Worm (Caenorhabditis elegans) whole organism, early embryonic: ENCODE data around the gene uggt-1.

Experiments used
- F13C5.2 ChIP-seq: sonication (generic microtip); optimal IDR thresholded peaks from 2 replicates; lab custom pipeline; 2017; ENCODE audit warnings: mild to moderate bottlenecking, missing genetic modification characterization, inconsistent platforms, missing compliant biosample characterization
- ama-1 ChIP-seq: fragments of 150-350 bp; optimal IDR thresholded peaks from 2 replicates; lab custom pipeline; 2014
- ets-7 ChIP-seq: sonication (generic microtip); optimal IDR thresholded peaks from 2 replicates; lab custom pipeline; 2016; ENCODE audit warnings: missing genotype, missing genetic modification characterization, missing compliant biosample characterization
- flt-1 ChIP-seq: fragments of 200-800 bp; sonication (Bioruptor generic); IDR thresholded peaks from 2 replicates; pipeline ENCODE4 v1.3.6; 2022; ENCODE audit warnings: missing genetic modification characterization, missing compliant biosample characterization
- hmg-4 ChIP-seq: fragments of 200-800 bp; sonication (Bioruptor generic); optimal IDR thresholded peaks from 2 replicates; lab custom pipeline; 2018; ENCODE audit warnings: mild to moderate bottlenecking, missing genetic modification characterization, missing compliant biosample characterization
- pes-1 ChIP-seq: fragments of 200-800 bp; sonication (Bioruptor generic); IDR thresholded peaks from 2 replicates; pipeline ENCODE4 v1.3.6; 2022; ENCODE audit warnings: missing genetic modification reagents, missing genetic modification characterization, missing compliant biosample characterization
- scrt-1 ChIP-seq: fragments of 200-800 bp; sonication (Bioruptor generic); IDR thresholded peaks from 2 replicates; pipeline ENCODE4 v1.3.6; 2022; ENCODE audit warnings: missing genetic modification characterization, missing compliant biosample characterization
- tbx-11 ChIP-seq: fragments of 200-800 bp; sonication (Bioruptor generic); IDR thresholded peaks from 2 replicates; pipeline ENCODE4 v1.3.6; 2022; ENCODE audit warnings: missing genetic modification characterization, missing compliant biosample characterization
- tra-4 ChIP-seq: sonication (generic microtip); optimal IDR thresholded peaks from 2 replicates; lab custom pipeline; 2017; ENCODE audit warnings: missing genetic modification characterization, missing compliant biosample characterization

- TF ChIP-seq ama-1 (lab: Kevin White, UChicago) (no peak), hmg-4 (GFP tag; lab: Kevin White, UChicago) (no peak), ets-7 (no peak), flt-1 (GFP tag; lab: Robert Waterston, UW) (no peak), tbx-11 (GFP tag; lab: Robert Waterston, UW) (no peak), F13C5.2 (tag; lab: Kevin White, UChicago) (no peak), pes-1 (GFP tag; lab: Robert Waterston, UW) (no peak), scrt-1 (GFP tag; lab: Robert Waterston, UW) (no peak), tra-4 (tag; lab: Kevin White, UChicago) (no peak)
Observed at ce11 chrX:7523799-7524198, 23.0 kb upstream of the uggt-1 start.
